Worm (Caenorhabditis elegans) whole organism, L1 larva: Measurements from ENCODE around the gene VF13D12L.3.

Source experiments
- Y116A8C.19 ChIP-seq: sonication (generic microtip); optimal IDR thresholded peaks from 2 replicates; lab custom pipeline; 2016; ENCODE audit warnings: missing compliant biosample characterization, missing genetic modification characterization, borderline replicate concordance
- alr-1 ChIP-seq: fragments of 200-800 bp; sonication (Bioruptor generic); optimal IDR thresholded peaks from 2 replicates; lab custom pipeline; 2018; ENCODE audit warnings: borderline replicate concordance, mild to moderate bottlenecking, missing genetic modification characterization, missing compliant biosample characterization
- blmp-1 ChIP-seq: fragments of 150-350 bp; optimal IDR thresholded peaks from 2 replicates; lab custom pipeline; 2014; ENCODE audit warnings: missing biosample characterization, missing genetic modification characterization
- ceh-63 ChIP-seq: fragments of 200-800 bp; sonication (Bioruptor generic); optimal IDR thresholded peaks from 2 replicates; lab custom pipeline; 2018; ENCODE audit warnings: mild to moderate bottlenecking, missing genetic modification characterization, missing compliant biosample characterization
- ceh-8 ChIP-seq: fragments of 200-800 bp; sonication (Bioruptor generic); optimal IDR thresholded peaks from 2 replicates; lab custom pipeline; 2018; ENCODE audit warnings: mild to moderate bottlenecking, missing genetic modification characterization, moderate library complexity, missing compliant biosample characterization
- ceh-82 ChIP-seq, 3 experiments: fragments of 150-350 bp in 1 of 3; sonication (generic microtip) in 2 of 3; optimal IDR thresholded peaks; 2 replicates each; lab custom pipeline; 2014 to 2017; ENCODE audit warnings: missing biosample characterization in 3 of 3, missing genetic modification characterization in 3 of 3
- ceh-90 ChIP-seq: sonication (generic microtip); optimal IDR thresholded peaks from 2 replicates; lab custom pipeline; 2016; ENCODE audit warnings: missing genetic modification characterization, missing compliant biosample characterization
- efl-1 ChIP-seq, 4 experiments: fragments of 150-350 bp; optimal IDR thresholded peaks in 3 of 4; peaks in 1 of 4; 1 replicate in 1 of 4; 2 replicates in 3 of 4; lab custom pipeline; 2014; ENCODE audit warnings: missing biosample characterization in 2 of 4, missing genetic modification characterization in 2 of 4, missing genetic modification reagents in 2 of 4
- egl-13 ChIP-seq: sonication (generic microtip); optimal IDR thresholded peaks from 2 replicates; lab custom pipeline; 2016; ENCODE audit warnings: missing genotype, missing genetic modification reagents, missing genetic modification characterization, missing compliant biosample characterization
- elt-2 ChIP-seq: sonication (generic microtip); optimal IDR thresholded peaks from 2 replicates; lab custom pipeline; 2016; ENCODE audit warnings: missing genetic modification characterization, mild to moderate bottlenecking, inconsistent platforms, missing compliant biosample characterization, missing genetic modification reagents
- elt-3 ChIP-seq, 6 experiments: fragments of 150-350 bp in 1 of 6; sonication (generic microtip); optimal IDR thresholded peaks; 2 replicates each; lab custom pipeline; 2017 to 2018; ENCODE audit warnings: missing biosample characterization in 6 of 6, missing genetic modification characterization in 6 of 6, inconsistent platforms in 1 of 6
- ets-5 ChIP-seq: fragments of 200-800 bp; sonication (Bioruptor generic); IDR thresholded peaks from 2 replicates; pipeline ENCODE4 v1.3.6; 2022; ENCODE audit warnings: missing genetic modification characterization, missing compliant biosample characterization
- fkh-10 ChIP-seq: sonication (generic microtip); optimal IDR thresholded peaks from 2 replicates; lab custom pipeline; 2017; ENCODE audit warnings: missing biosample characterization, missing genetic modification reagents, missing genetic modification characterization
- fkh-4 ChIP-seq: sonication (generic microtip); optimal IDR thresholded peaks from 2 replicates; lab custom pipeline; 2016; ENCODE audit warnings: missing compliant biosample characterization, missing genetic modification characterization, borderline replicate concordance
- fkh-8 ChIP-seq: sonication (generic microtip); optimal IDR thresholded peaks from 2 replicates; lab custom pipeline; 2016; ENCODE audit warnings: mild to moderate bottlenecking, missing genetic modification characterization, missing compliant biosample characterization
- fos-1 ChIP-seq: fragments of 150-350 bp; optimal IDR thresholded peaks from 2 replicates; lab custom pipeline; 2014; ENCODE audit warnings: missing biosample characterization, missing genetic modification characterization
- grh-1 ChIP-seq: fragments of 200-800 bp; sonication (Bioruptor generic); IDR thresholded peaks from 2 replicates; pipeline ENCODE4 v1.3.6; 2022; ENCODE audit warnings: missing genetic modification reagents, missing genetic modification characterization, missing compliant biosample characterization
- isw-1 ChIP-seq: fragments of 200-800 bp; sonication (Bioruptor generic); IDR thresholded peaks from 2 replicates; pipeline ENCODE4 v1.3.6; 2022; ENCODE audit warnings: missing genetic modification characterization, missing compliant biosample characterization
- jun-1 ChIP-seq: fragments of 150-350 bp; optimal IDR thresholded peaks from 2 replicates; lab custom pipeline; 2014; ENCODE audit warnings: missing biosample characterization, missing genetic modification reagents, missing genetic modification characterization
- lin-14 ChIP-seq: fragments of 200-800 bp; sonication (Bioruptor generic); optimal IDR thresholded peaks from 2 replicates; lab custom pipeline; 2018; ENCODE audit warnings: mild to moderate bottlenecking, missing genetic modification characterization, moderate library complexity, missing compliant biosample characterization
- lin-15B ChIP-seq: fragments of 150-350 bp; sonication (generic microtip); optimal IDR thresholded peaks from 3 replicates; lab custom pipeline; 2014; ENCODE audit warnings: missing biosample characterization, missing genetic modification characterization
- lin-39 ChIP-seq: fragments of 150-350 bp; optimal IDR thresholded peaks from 2 replicates; lab custom pipeline; 2014; ENCODE audit warnings: missing biosample characterization, missing genetic modification reagents, missing genetic modification characterization
- lir-3 ChIP-seq: sonication (generic microtip); optimal IDR thresholded peaks from 2 replicates; lab custom pipeline; 2016; ENCODE audit warnings: mild to moderate bottlenecking, missing genetic modification characterization, moderate library complexity, missing compliant biosample characterization; ENCODE audit not compliant: poor library complexity
- lsy-2 ChIP-seq, 2 experiments: fragments of 150-350 bp; optimal IDR thresholded peaks; 2 replicates each; lab custom pipeline; 2014; ENCODE audit warnings: missing biosample characterization in 2 of 2, missing genetic modification characterization in 2 of 2
- mep-1 ChIP-seq: fragments of 150-350 bp; optimal IDR thresholded peaks from 2 replicates; lab custom pipeline; 2014; ENCODE audit warnings: missing biosample characterization, missing genetic modification characterization
- nhr-19 ChIP-seq: fragments of 200-800 bp; sonication (Bioruptor generic); conservative IDR thresholded peaks from 2 replicates; pipeline ENCODE4 v1.3.6; 2022; ENCODE audit warnings: missing genetic modification characterization, missing compliant biosample characterization
- nhr-237 ChIP-seq: fragments of 150-350 bp; optimal IDR thresholded peaks from 2 replicates; lab custom pipeline; 2014; ENCODE audit warnings: missing biosample characterization, missing genetic modification characterization
- nhr-28 ChIP-seq: fragments of 150-350 bp; optimal IDR thresholded peaks from 2 replicates; lab custom pipeline; 2014; ENCODE audit warnings: missing biosample characterization, missing genetic modification characterization
- nhr-47 ChIP-seq: sonication (generic microtip); optimal IDR thresholded peaks from 2 replicates; lab custom pipeline; 2016; ENCODE audit warnings: mild to moderate bottlenecking, missing genetic modification characterization, moderate library complexity, missing compliant biosample characterization
- nhr-71 ChIP-seq: sonication (generic microtip); optimal IDR thresholded peaks from 2 replicates; lab custom pipeline; 2016; ENCODE audit warnings: mild to moderate bottlenecking, missing genetic modification characterization, moderate library complexity, missing compliant biosample characterization
- nhr-77 ChIP-seq: fragments of 150-350 bp; optimal IDR thresholded peaks from 2 replicates; lab custom pipeline; 2014; ENCODE audit warnings: missing biosample characterization, missing genetic modification characterization
- nhr-84 ChIP-seq: sonication (generic microtip); optimal IDR thresholded peaks from 2 replicates; lab custom pipeline; 2017; ENCODE audit warnings: missing biosample characterization, missing genetic modification characterization
- nhr-90 ChIP-seq: sonication (generic microtip); optimal IDR thresholded peaks from 2 replicates; lab custom pipeline; 2016; ENCODE audit warnings: mild to moderate bottlenecking, missing genetic modification characterization, missing compliant biosample characterization; ENCODE audit not compliant: poor library complexity
- pag-3 ChIP-seq: sonication (generic microtip); optimal IDR thresholded peaks from 2 replicates; lab custom pipeline; 2017; ENCODE audit warnings: missing genetic modification characterization, mild to moderate bottlenecking, missing compliant biosample characterization, antibody characterized with exemption, borderline replicate concordance; ENCODE audit not compliant: insufficient read depth
- skn-1 ChIP-seq: fragments of 150-350 bp; optimal IDR thresholded peaks from 2 replicates; lab custom pipeline; 2014; ENCODE audit warnings: missing biosample characterization, missing genetic modification characterization
- snpc-4 ChIP-seq: fragments of 150-350 bp; optimal IDR thresholded peaks from 2 replicates; lab custom pipeline; 2014; ENCODE audit warnings: missing biosample characterization, missing genetic modification characterization
- sox-4 ChIP-seq: sonication (generic microtip); optimal IDR thresholded peaks from 2 replicates; lab custom pipeline; 2016; ENCODE audit warnings: missing genetic modification characterization, missing compliant biosample characterization
- swsn-7 ChIP-seq: sonication (generic microtip); optimal IDR thresholded peaks from 2 replicates; lab custom pipeline; 2016; ENCODE audit warnings: missing genetic modification characterization, missing compliant biosample characterization
- tbx-2 ChIP-seq: sonication (generic microtip); optimal IDR thresholded peaks from 2 replicates; lab custom pipeline; 2016; ENCODE audit warnings: missing genetic modification characterization, missing compliant biosample characterization
- unc-130 ChIP-seq: fragments of 150-350 bp; optimal IDR thresholded peaks from 2 replicates; lab custom pipeline; 2017; ENCODE audit warnings: missing biosample characterization, missing genetic modification characterization, inconsistent platforms
- unc-62 ChIP-seq: fragments of 150-350 bp; optimal IDR thresholded peaks from 2 replicates; lab custom pipeline; 2014; ENCODE audit warnings: missing biosample characterization, missing genetic modification reagents, missing genetic modification characterization
- unc-86 ChIP-seq: sonication (generic microtip); optimal IDR thresholded peaks from 2 replicates; lab custom pipeline; 2016; ENCODE audit warnings: missing genetic modification characterization, missing compliant biosample characterization
- vab-15 ChIP-seq: sonication (generic microtip); optimal IDR thresholded peaks from 2 replicates; lab custom pipeline; 2017; ENCODE audit warnings: missing genotype, mild to moderate bottlenecking, missing genetic modification characterization, missing compliant biosample characterization
- xbp-1 ChIP-seq: sonication (generic microtip); optimal IDR thresholded peaks from 2 replicates; lab custom pipeline; 2016; ENCODE audit warnings: missing genetic modification characterization, missing compliant biosample characterization
- zag-1 ChIP-seq: fragments of 150-350 bp; optimal IDR thresholded peaks from 2 replicates; lab custom pipeline; 2014; ENCODE audit warnings: missing biosample characterization, missing genetic modification characterization
- ztf-11 ChIP-seq, 2 experiments: sonication (generic microtip); optimal IDR thresholded peaks; 2 replicates each; lab custom pipeline; 2016 to 2017; ENCODE audit warnings: missing genetic modification characterization in 2 of 2, missing biosample characterization in 1 of 2, missing compliant biosample characterization in 1 of 2
- ztf-4 ChIP-seq: fragments of 150-350 bp; optimal IDR thresholded peaks from 2 replicates; lab custom pipeline; 2014; ENCODE audit warnings: missing biosample characterization, missing genetic modification characterization

VF13D12L.3 gene

DNA sequence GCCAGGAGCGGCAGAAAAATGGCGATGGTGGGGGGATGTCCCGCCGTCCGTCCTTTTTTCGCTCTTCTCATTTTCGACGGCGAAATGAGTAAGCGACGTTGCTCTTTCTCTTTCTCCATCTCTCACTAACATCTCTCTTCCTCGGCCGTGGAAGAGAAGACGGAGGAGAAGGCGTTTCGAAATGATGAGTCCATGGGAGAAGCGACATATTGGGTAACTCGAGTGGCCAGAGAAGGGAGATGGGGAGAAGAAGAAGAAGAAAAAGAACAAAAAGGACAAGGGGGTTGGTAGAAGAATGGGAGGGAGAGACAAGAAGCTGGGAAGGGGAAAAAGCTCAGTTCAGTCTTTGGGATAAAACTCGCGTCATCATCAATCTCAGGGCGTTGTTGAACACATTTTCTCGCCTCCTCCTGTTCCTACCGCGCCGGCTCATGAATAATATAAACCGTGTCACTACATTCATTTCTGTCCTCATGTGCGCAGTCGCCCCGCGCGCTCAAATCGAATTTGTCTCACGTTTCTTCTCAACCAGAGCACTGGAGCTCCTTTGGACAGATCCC lies 45.9 kb downstream of the VF13D12L.3 start:
- TF ChIP-seq lin-15B (no peak), skn-1 (peak; percentile 31), nhr-47 (tag; lab: Kevin White, UChicago) (peak; percentile 21), elt-2 (tag; lab: Kevin White, UChicago) (no peak), unc-86 (peak; percentile 34), swsn-7 (tag; lab: Kevin White, UChicago) (no peak), isw-1 (GFP tag; lab: Robert Waterston, UW) (peak; percentile 3; the same call in 1 of the 2 replicates), ztf-11 (tag; optimal IDR thresholded peaks at IDR 0.05; lab: Kevin White, UChicago) (peak in 1 of 2 experiments; percentile 1), fos-1 (tag; lab: Kevin White, UChicago) (no peak), lin-14 (GFP tag; lab: Kevin White, UChicago) (peak; percentile 80), fkh-10 (GFP tag; lab: Kevin White, UChicago) (peak; percentile 65), mep-1 (peak; percentile 7), elt-3 (tag; optimal IDR thresholded peaks at IDR 0.05; lab: Kevin White, UChicago) (no peak), tbx-2 (peak; percentile 36), Y116A8C.19 (tag; lab: Kevin White, UChicago) (no peak), unc-130 (no peak), zag-1 (tag; lab: Kevin White, UChicago) (no peak), xbp-1 (peak; percentile 30), ceh-82 (tag; optimal IDR thresholded peaks at IDR 0.05; lab: Kevin White, UChicago) (peak; percentile 8 to 70 (median 33)), egl-13 (no peak), fkh-8 (tag; lab: Kevin White, UChicago) (peak; percentile 0), ets-5 (GFP tag; lab: Robert Waterston, UW) (no peak), lsy-2 (tag; optimal IDR thresholded peaks at IDR 0.05; lab: Kevin White, UChicago) (peak in 1 of 2 experiments; percentile 37), efl-1 (optimal IDR thresholded peaks at IDR 0.05; lab: Kevin White, UChicago) (peak in 1 of 2 experiments; percentile 0), efl-1 (GFP tag; optimal IDR thresholded peaks at IDR 0.05 in 1 of 2; lab: Kevin White, UChicago) (peak in 1 of 2 experiments; percentile 51), fkh-4 (tag; lab: Kevin White, UChicago) (no peak), nhr-71 (tag; lab: Kevin White, UChicago) (peak; percentile 35)
- TF ChIP-seq, all 84 proteins: peak for 15

DNA sequence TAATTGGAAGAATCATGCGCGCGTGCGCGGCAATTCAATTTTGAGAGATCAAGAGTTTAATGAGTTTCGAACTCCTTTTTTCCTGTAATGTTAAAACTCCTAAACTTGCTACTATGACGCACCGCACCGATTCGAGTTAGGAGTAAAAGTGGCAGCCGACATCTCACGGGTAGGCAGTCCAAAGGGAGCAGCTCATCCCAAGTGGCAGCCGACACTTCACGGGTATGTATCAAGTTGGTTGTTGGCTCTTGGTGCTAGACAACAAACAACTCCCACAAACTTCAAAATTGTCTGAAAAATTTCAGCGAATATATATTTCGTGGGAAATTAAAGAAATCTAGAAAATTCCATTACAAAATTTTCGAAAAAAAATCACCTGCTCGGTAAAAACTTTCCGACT lies 47.4 kb downstream of the VF13D12L.3 start:
- no peak for TF ChIP-seq nhr-84 (tag; lab: Kevin White, UChicago)
- TF ChIP-seq snpc-4 (tag; lab: Kevin White, UChicago), result peak; percentile 77

- no peak for TF ChIP-seq ceh-63 (GFP tag; lab: Kevin White, UChicago)
- peak; percentile 47 for TF ChIP-seq egl-13
- no peak for TF ChIP-seq blmp-1 (tag; lab: Kevin White, UChicago)
- TF ChIP-seq unc-86, result peak; percentile 50
- TF ChIP-seq nhr-90 (tag; lab: Kevin White, UChicago), result peak; percentile 3
- TF ChIP-seq jun-1 (tag; lab: Kevin White, UChicago), result no peak
- no peak for TF ChIP-seq unc-62 (GFP tag; lab: Kevin White, UChicago)
- no peak for TF ChIP-seq tbx-2
- peak; percentile 40 for TF ChIP-seq nhr-19 (GFP tag; lab: Robert Waterston, UW)
- TF ChIP-seq nhr-28 (tag; lab: Kevin White, UChicago), result no peak
- no peak for TF ChIP-seq nhr-77
- TF ChIP-seq vab-15 (tag; lab: Kevin White, UChicago), result no peak
- TF ChIP-seq grh-1 (GFP tag; lab: Robert Waterston, UW), result no peak; the same call in 1 of the 2 replicates
- TF ChIP-seq Y116A8C.19 (tag; lab: Kevin White, UChicago), result no peak
- peak; percentile 81 for TF ChIP-seq ztf-4 (tag; lab: Kevin White, UChicago)
- no peak for TF ChIP-seq lir-3 (tag; lab: Kevin White, UChicago)
- TF ChIP-seq ceh-90 (tag; lab: Kevin White, UChicago), result no peak
- no peak for TF ChIP-seq sox-4
- TF ChIP-seq lin-15B, result no peak
- TF ChIP-seq ceh-8 (GFP tag; lab: Kevin White, UChicago), result no peak
- TF ChIP-seq alr-1 (tag; lab: Kevin White, UChicago), result no peak
- no peak for TF ChIP-seq nhr-237
- no peak for TF ChIP-seq zag-1 (tag; lab: Kevin White, UChicago)
- no peak for TF ChIP-seq pag-3 (tag; lab: Kevin White, UChicago)
- TF ChIP-seq lin-14 (GFP tag; lab: Kevin White, UChicago), result no peak
- no peak for TF ChIP-seq nhr-84 (tag; lab: Kevin White, UChicago)
- no peak for TF ChIP-seq fkh-10 (GFP tag; lab: Kevin White, UChicago)
- no peak for TF ChIP-seq lin-39
- peak; percentile 14 for TF ChIP-seq xbp-1
Observed at ce11 chrII:11756684-11757107, 50.9 kb downstream of the VF13D12L.3 start.
